Fruit fly (Drosophila melanogaster): ENCODE data around the gene CG33229.

CG33229 gene

dm6 chr3L:205723-206284, 17.8 kb upstream of the CG33229 start, which contains the start of the genes Gk1 and CG13876 (continued):
- TF ChIP-seq Smox (GFP tag; optimal IDR thresholded peaks at IDR 0.05) (no peak), Sox14 (GFP tag; optimal IDR thresholded peaks at IDR 0.05) (peak; percentile 90), Hr39 (GFP tag; optimal IDR thresholded peaks at IDR 0.05) (no peak), Gug (GFP tag; IDR thresholded peaks at IDR 0.05) (peak; percentile 94), CG3919 (GFP tag; optimal IDR thresholded peaks at IDR 0.05) (peak; percentile 94), Eip75B (GFP tag; optimal IDR thresholded peaks at IDR 0.05) (no peak), CG10669 (GFP tag; optimal IDR thresholded peaks at IDR 0.05) (peak; percentile 94), Hr4 (GFP tag; optimal IDR thresholded peaks at IDR 0.05) (no peak), CG8319 (GFP tag; optimal IDR thresholded peaks at IDR 0.05) (no peak), cyc (GFP tag; optimal IDR thresholded peaks at IDR 0.05) (peak; percentile 80), dsx (GFP tag; optimal IDR thresholded peaks at IDR 0.05; ENCODE audit: poor library complexity, severe bottlenecking) (peak; percentile 97), topi (GFP tag; optimal IDR thresholded peaks at IDR 0.05) (peak; percentile 91), CG6792 (GFP tag; optimal IDR thresholded peaks at IDR 0.05) (peak; percentile 92), Ets96B (tag; optimal IDR thresholded peaks at IDR 0.05) (peak; percentile 98), vri (GFP tag; optimal IDR thresholded peaks at IDR 0.05) (peak; percentile 92), Sox102F (GFP tag; optimal IDR thresholded peaks at IDR 0.05) (no peak), CG6163 (GFP tag; IDR thresholded peaks at IDR 0.05) (peak; percentile 97), Sox15 (GFP tag; optimal IDR thresholded peaks at IDR 0.05) (peak; percentile 83), OdsH (GFP tag; optimal IDR thresholded peaks at IDR 0.05) (no peak), fd59A (GFP tag; optimal IDR thresholded peaks at IDR 0.05) (peak; percentile 85), CG34406 (GFP tag; optimal IDR thresholded peaks at IDR 0.05) (peak; percentile 97), CG11902 (GFP tag; optimal IDR thresholded peaks at IDR 0.05) (peak; percentile 73), svp (GFP tag) (peak; percentile 96), CG8632 (GFP tag; optimal IDR thresholded peaks at IDR 0.05) (peak; percentile 96), Ets21C (GFP tag; optimal IDR thresholded peaks at IDR 0.05) (no peak), ss (GFP tag; optimal IDR thresholded peaks at IDR 0.05) (peak; percentile 95 to 97), CG16779 (tag; optimal IDR thresholded peaks at IDR 0.05) (peak; percentile 95), pdm3 (GFP tag; optimal IDR thresholded peaks at IDR 0.05) (no peak), esn (GFP tag; optimal IDR thresholded peaks at IDR 0.05) (peak; percentile 93), CG4318 (GFP tag; optimal IDR thresholded peaks at IDR 0.05) (no peak), Met (GFP tag; optimal IDR thresholded peaks at IDR 0.05) (no peak), CG11762 (GFP tag; optimal IDR thresholded peaks at IDR 0.05; ENCODE audit: insufficient read depth) (peak; percentile 91), Eip93F (GFP tag; optimal IDR thresholded peaks at IDR 0.05) (peak; percentile 91), Lpt (GFP tag; optimal IDR thresholded peaks at IDR 0.05) (peak; percentile 94), fd85E (GFP tag; optimal IDR thresholded peaks at IDR 0.05) (peak; percentile 42), lz (GFP tag; optimal IDR thresholded peaks at IDR 0.05) (peak; percentile 84)

- TF ChIP-seq Ets96B (tag; optimal IDR thresholded peaks at IDR 0.05) (no peak), CG6854 (GFP tag; optimal IDR thresholded peaks at IDR 0.05) (no peak), Blimp-1 (GFP tag; optimal IDR thresholded peaks at IDR 0.05) (no peak), fd85E (GFP tag; optimal IDR thresholded peaks at IDR 0.05) (no peak), ss (GFP tag; optimal IDR thresholded peaks at IDR 0.05) (no peak), CG8632 (GFP tag; optimal IDR thresholded peaks at IDR 0.05) (no peak), Hr38 (GFP tag; optimal IDR thresholded peaks at IDR 0.05) (no peak), CG3032 (tag; optimal IDR thresholded peaks at IDR 0.05) (peak; percentile 20), lz (GFP tag; optimal IDR thresholded peaks at IDR 0.05) (no peak), CG15336 (GFP tag; IDR thresholded peaks at IDR 0.05) (peak; percentile 27; the same call in 1 of the 2 replicates), Gug (GFP tag; IDR thresholded peaks at IDR 0.05) (no peak), CG11294 (GFP tag; IDR thresholded peaks at IDR 0.05) (no peak), fkh (GFP tag; optimal IDR thresholded peaks at IDR 0.05) (no peak)
These were observed 12.5 kb upstream of the CG33229 start, which contains the start of gene Prp4k for dm6 chr3L:211200-211599. TSS of gene Prp4k (minus strand) at chr3L:211457.
